Fruit fly (Drosophila melanogaster): ENCODE measurements around the gene BoYb.

The BoYb gene

dm6 chr3L:22890024-22890423 lies 11.7 kb upstream of the BoYb start (continued):
- peak; percentile 39 for TF ChIP-seq HmgZ (tag; optimal IDR thresholded peaks at IDR 0.05)
- no peak for TF ChIP-seq CG8089 (GFP tag; optimal IDR thresholded peaks at IDR 0.05)
- TF ChIP-seq Ssrp (tag; optimal IDR thresholded peaks at IDR 0.05) = no peak
- 0 out of 3 replicates have a peak, but pooled peaks have one; percentile 7 for TF ChIP-seq CG11456 (GFP tag; IDR thresholded peaks at IDR 0.05)
- TF ChIP-seq fru (optimal IDR thresholded peaks at IDR 0.05) = no peak
- no peak for TF ChIP-seq CG5245 (GFP tag; optimal IDR thresholded peaks at IDR 0.05)

- no peak for TF ChIP-seq Ravus (GFP tag; IDR thresholded peaks at IDR 0.05)
- peak in 1 of 2 experiments; percentile 57 for TF ChIP-seq Pdp1 (GFP tag; optimal IDR thresholded peaks at IDR 0.05)
- 0 out of 4 replicates have a peak, but pooled peaks have one; percentile 24 for TF ChIP-seq chinmo (GFP tag; IDR thresholded peaks at IDR 0.05; ENCODE audit: partially characterized antibody)
- TF ChIP-seq exex (tag; optimal IDR thresholded peaks at IDR 0.05) = peak; percentile 76
Measured at dm6 chr3L:22891009-22891408, 10.7 kb upstream of the BoYb start.

dm6 chr3L:22894689-22895283 lies 6.9 kb upstream of the BoYb start:
- TF ChIP-seq onecut (GFP tag; IDR thresholded peaks at IDR 0.05) (0 out of 2 replicates have a peak, but pooled peaks have one; percentile 21), pb (GFP tag; optimal IDR thresholded peaks at IDR 0.05) (no peak), crol (GFP tag; IDR thresholded peaks at IDR 0.05) (peak; percentile 90), Abd-B (GFP tag; optimal IDR thresholded peaks at IDR 0.05) (peak; percentile 37), Med (GFP tag) (peak; percentile 60), vvl (GFP tag; IDR thresholded peaks at IDR 0.05) (no peak), Spps (tag; optimal IDR thresholded peaks at IDR 0.05) (no peak), CG2889 (GFP tag; IDR thresholded peaks at IDR 0.05) (no peak), CG17361 (GFP tag; IDR thresholded peaks at IDR 0.05) (peak; percentile 21; the same call in 1 of the 3 replicates), sens (GFP tag) (peak; percentile 25), CG8478 (optimal IDR thresholded peaks at IDR 0.05) (peak; percentile 90), CG3065 (GFP tag; optimal IDR thresholded peaks at IDR 0.05) (no peak), CG42726 (GFP tag; IDR thresholded peaks at IDR 0.05; ENCODE audit: partially characterized antibody) (no peak), E2f1 (GFP tag; IDR thresholded peaks at IDR 0.05) (no peak), disco-r (GFP tag; optimal IDR thresholded peaks at IDR 0.05) (no peak), GATAe (GFP tag; conservative IDR thresholded peaks at IDR 0.05) (no peak), Lhr (GFP tag; optimal IDR thresholded peaks at IDR 0.05) (peak; percentile 35), lola (GFP tag; optimal IDR thresholded peaks at IDR 0.05) (peak in 1 of 3 experiments; percentile 53), dm (GFP tag; optimal IDR thresholded peaks at IDR 0.05) (no peak), hkb (optimal IDR thresholded peaks at IDR 0.05) (peak; percentile 13), hkb (GFP tag; IDR thresholded peaks at IDR 0.05) (no peak), wek (GFP tag; optimal IDR thresholded peaks at IDR 0.05) (no peak), Hmr (GFP tag; optimal IDR thresholded peaks at IDR 0.05) (peak; percentile 11), pfk (GFP tag; optimal IDR thresholded peaks at IDR 0.05) (peak; percentile 46), CTCF (GFP tag; optimal IDR thresholded peaks at IDR 0.05) (peak; percentile 46), CG16863 (GFP tag; optimal IDR thresholded peaks at IDR 0.05) (no peak), Oaz (GFP tag; IDR thresholded peaks at IDR 0.05) (no peak), chinmo (GFP tag; IDR thresholded peaks at IDR 0.05; ENCODE audit: partially characterized antibody) (0 out of 4 replicates have a peak, but pooled peaks have one; percentile 41), slbo (GFP tag; IDR thresholded peaks at IDR 0.05) (no peak), pzg (GFP tag; optimal IDR thresholded peaks at IDR 0.05) (no peak), CG10366 (GFP tag; IDR thresholded peaks at IDR 0.05) (no peak)

Data from whole organism, embryonic.